Worm (Caenorhabditis elegans) whole organism, L1 larva: ENCODE results near the gene C24D10.2.

ENCODE experiments used
- C04F5.9 ChIP-seq: sonication (generic microtip); optimal IDR thresholded peaks from 2 replicates; lab custom pipeline; 2016; ENCODE audit warnings: missing genetic modification characterization, missing compliant biosample characterization
- C16A3.4 ChIP-seq: fragments of 150-350 bp; optimal IDR thresholded peaks from 2 replicates; lab custom pipeline; 2014; ENCODE audit warnings: missing biosample characterization, missing genetic modification characterization
- C34B4.2 ChIP-seq: sonication (generic microtip); optimal IDR thresholded peaks from 2 replicates; lab custom pipeline; 2017; ENCODE audit warnings: mild to moderate bottlenecking, missing genetic modification characterization, missing compliant biosample characterization
- F16B12.6 ChIP-seq: fragments of 150-350 bp; optimal IDR thresholded peaks from 2 replicates; lab custom pipeline; 2014; ENCODE audit warnings: missing biosample characterization, missing genetic modification characterization
- Y116A8C.19 ChIP-seq: sonication (generic microtip); optimal IDR thresholded peaks from 2 replicates; lab custom pipeline; 2016; ENCODE audit warnings: missing compliant biosample characterization, missing genetic modification characterization, borderline replicate concordance
- aha-1 ChIP-seq: fragments of 150-350 bp; optimal IDR thresholded peaks from 2 replicates; lab custom pipeline; 2014; ENCODE audit warnings: missing biosample characterization, missing genetic modification characterization
- ama-1 ChIP-seq: fragments of 150-350 bp; optimal IDR thresholded peaks from 2 replicates; lab custom pipeline; 2014
- ceh-90 ChIP-seq: sonication (generic microtip); optimal IDR thresholded peaks from 2 replicates; lab custom pipeline; 2016; ENCODE audit warnings: missing genetic modification characterization, missing compliant biosample characterization
- ces-1 ChIP-seq: fragments of 150-350 bp; optimal IDR thresholded peaks from 2 replicates; lab custom pipeline; 2014; ENCODE audit warnings: missing biosample characterization, missing genetic modification reagents, missing genetic modification characterization
- dpl-1 ChIP-seq, 3 experiments: fragments of 150-350 bp in 2 of 3; sonication (generic microtip) in 1 of 3; optimal IDR thresholded peaks; 2 replicates each; lab custom pipeline; 2014 to 2017; ENCODE audit warnings: missing biosample characterization in 3 of 3, missing genetic modification characterization in 3 of 3, missing genetic modification reagents in 3 of 3
- dsc-1 ChIP-seq: sonication (generic microtip); optimal IDR thresholded peaks from 2 replicates; lab custom pipeline; 2016; ENCODE audit warnings: mild to moderate bottlenecking, missing genetic modification characterization, missing compliant biosample characterization
- efl-3 ChIP-seq: fragments of 200-800 bp; sonication (Bioruptor generic); optimal IDR thresholded peaks from 2 replicates; lab custom pipeline; 2018; ENCODE audit warnings: mild to moderate bottlenecking, missing genetic modification characterization, missing compliant biosample characterization
- egl-13 ChIP-seq: sonication (generic microtip); optimal IDR thresholded peaks from 2 replicates; lab custom pipeline; 2016; ENCODE audit warnings: missing genotype, missing genetic modification reagents, missing genetic modification characterization, missing compliant biosample characterization
- elt-3 ChIP-seq, 6 experiments: fragments of 150-350 bp in 1 of 6; sonication (generic microtip); optimal IDR thresholded peaks; 2 replicates each; lab custom pipeline; 2017 to 2018; ENCODE audit warnings: missing biosample characterization in 6 of 6, missing genetic modification characterization in 6 of 6, inconsistent platforms in 1 of 6
- fkh-10 ChIP-seq: sonication (generic microtip); optimal IDR thresholded peaks from 2 replicates; lab custom pipeline; 2017; ENCODE audit warnings: missing biosample characterization, missing genetic modification reagents, missing genetic modification characterization
- fkh-4 ChIP-seq: sonication (generic microtip); optimal IDR thresholded peaks from 2 replicates; lab custom pipeline; 2016; ENCODE audit warnings: missing compliant biosample characterization, missing genetic modification characterization, borderline replicate concordance
- hlh-4 ChIP-seq: sonication (generic microtip); optimal IDR thresholded peaks from 2 replicates; lab custom pipeline; 2016; ENCODE audit warnings: mild to moderate bottlenecking, missing genetic modification characterization, missing compliant biosample characterization
- irx-1 ChIP-seq: sonication (generic microtip); optimal IDR thresholded peaks from 2 replicates; lab custom pipeline; 2016; ENCODE audit warnings: missing genetic modification characterization, missing compliant biosample characterization
- jun-1 ChIP-seq: fragments of 150-350 bp; optimal IDR thresholded peaks from 2 replicates; lab custom pipeline; 2014; ENCODE audit warnings: missing biosample characterization, missing genetic modification reagents, missing genetic modification characterization
- lin-15B ChIP-seq: fragments of 150-350 bp; sonication (generic microtip); optimal IDR thresholded peaks from 3 replicates; lab custom pipeline; 2014; ENCODE audit warnings: missing biosample characterization, missing genetic modification characterization
- lin-35 ChIP-seq, 2 experiments: fragments of 150-350 bp; optimal IDR thresholded peaks; 2 replicates each; lab custom pipeline; 2014; ENCODE audit warnings: missing biosample characterization in 2 of 2, missing genetic modification characterization in 2 of 2, missing genetic modification reagents in 2 of 2
- lin-39 ChIP-seq: fragments of 150-350 bp; optimal IDR thresholded peaks from 2 replicates; lab custom pipeline; 2014; ENCODE audit warnings: missing biosample characterization, missing genetic modification reagents, missing genetic modification characterization
- lsy-2 ChIP-seq, 2 experiments: fragments of 150-350 bp; optimal IDR thresholded peaks; 2 replicates each; lab custom pipeline; 2014; ENCODE audit warnings: missing biosample characterization in 2 of 2, missing genetic modification characterization in 2 of 2
- mdl-1 ChIP-seq, 2 experiments: fragments of 150-350 bp; optimal IDR thresholded peaks; 2 replicates each; lab custom pipeline; 2014 to 2017; ENCODE audit warnings: missing biosample characterization in 2 of 2, missing genetic modification characterization in 2 of 2, inconsistent platforms in 1 of 2
- mef-2 ChIP-seq: fragments of 150-350 bp; optimal IDR thresholded peaks from 2 replicates; lab custom pipeline; 2014; ENCODE audit warnings: missing biosample characterization, missing genetic modification characterization
- mep-1 ChIP-seq: fragments of 150-350 bp; optimal IDR thresholded peaks from 2 replicates; lab custom pipeline; 2014; ENCODE audit warnings: missing biosample characterization, missing genetic modification characterization
- nhr-12 ChIP-seq: sonication (generic microtip); optimal IDR thresholded peaks from 2 replicates; lab custom pipeline; 2017; ENCODE audit warnings: missing biosample characterization, missing genetic modification characterization
- nhr-19 ChIP-seq: fragments of 200-800 bp; sonication (Bioruptor generic); conservative IDR thresholded peaks from 2 replicates; pipeline ENCODE4 v1.3.6; 2022; ENCODE audit warnings: missing genetic modification characterization, missing compliant biosample characterization
- nhr-20 ChIP-seq: sonication (generic microtip); optimal IDR thresholded peaks from 2 replicates; lab custom pipeline; 2016; ENCODE audit warnings: mild to moderate bottlenecking, missing genetic modification characterization, missing compliant biosample characterization
- nhr-237 ChIP-seq: fragments of 150-350 bp; optimal IDR thresholded peaks from 2 replicates; lab custom pipeline; 2014; ENCODE audit warnings: missing biosample characterization, missing genetic modification characterization
- nhr-47 ChIP-seq: sonication (generic microtip); optimal IDR thresholded peaks from 2 replicates; lab custom pipeline; 2016; ENCODE audit warnings: mild to moderate bottlenecking, missing genetic modification characterization, moderate library complexity, missing compliant biosample characterization
- nhr-71 ChIP-seq: sonication (generic microtip); optimal IDR thresholded peaks from 2 replicates; lab custom pipeline; 2016; ENCODE audit warnings: mild to moderate bottlenecking, missing genetic modification characterization, moderate library complexity, missing compliant biosample characterization
- nhr-90 ChIP-seq: sonication (generic microtip); optimal IDR thresholded peaks from 2 replicates; lab custom pipeline; 2016; ENCODE audit warnings: mild to moderate bottlenecking, missing genetic modification characterization, missing compliant biosample characterization; ENCODE audit not compliant: poor library complexity
- pag-3 ChIP-seq: sonication (generic microtip); optimal IDR thresholded peaks from 2 replicates; lab custom pipeline; 2017; ENCODE audit warnings: missing genetic modification characterization, mild to moderate bottlenecking, missing compliant biosample characterization, antibody characterized with exemption, borderline replicate concordance; ENCODE audit not compliant: insufficient read depth
- pax-3 ChIP-seq: fragments of 200-800 bp; sonication (Bioruptor generic); optimal IDR thresholded peaks from 2 replicates; lab custom pipeline; 2018; ENCODE audit warnings: mild to moderate bottlenecking, missing genetic modification characterization, moderate library complexity, missing compliant biosample characterization
- pqm-1 ChIP-seq: sonication (generic microtip); optimal IDR thresholded peaks from 3 replicates; lab custom pipeline; 2017; ENCODE audit warnings: missing biosample characterization, missing genetic modification characterization
- rnt-1 ChIP-seq: sonication (generic microtip); optimal IDR thresholded peaks from 2 replicates; lab custom pipeline; 2016; ENCODE audit warnings: mild to moderate bottlenecking, missing genetic modification characterization, moderate library complexity, missing compliant biosample characterization
- skn-1 ChIP-seq: fragments of 150-350 bp; optimal IDR thresholded peaks from 2 replicates; lab custom pipeline; 2014; ENCODE audit warnings: missing biosample characterization, missing genetic modification characterization
- snpc-4 ChIP-seq: fragments of 150-350 bp; optimal IDR thresholded peaks from 2 replicates; lab custom pipeline; 2014; ENCODE audit warnings: missing biosample characterization, missing genetic modification characterization
- snu-23 ChIP-seq: sonication (generic microtip); optimal IDR thresholded peaks from 2 replicates; lab custom pipeline; 2016; ENCODE audit warnings: missing genetic modification characterization, missing compliant biosample characterization
- sptf-1 ChIP-seq: fragments of 150-350 bp; optimal IDR thresholded peaks from 2 replicates; lab custom pipeline; 2014; ENCODE audit warnings: missing biosample characterization, missing genetic modification characterization
- sup-37 ChIP-seq: fragments of 200-800 bp; sonication (Bioruptor generic); optimal IDR thresholded peaks from 2 replicates; lab custom pipeline; 2018; ENCODE audit warnings: mild to moderate bottlenecking, missing genetic modification characterization, missing compliant biosample characterization
- swsn-7 ChIP-seq: sonication (generic microtip); optimal IDR thresholded peaks from 2 replicates; lab custom pipeline; 2016; ENCODE audit warnings: missing genetic modification characterization, missing compliant biosample characterization
- tlp-1 ChIP-seq: fragments of 150-350 bp; optimal IDR thresholded peaks from 2 replicates; lab custom pipeline; 2014; ENCODE audit warnings: missing biosample characterization, missing genetic modification characterization
- unc-30 ChIP-seq: sonication (generic microtip); optimal IDR thresholded peaks from 2 replicates; lab custom pipeline; 2017; ENCODE audit warnings: missing biosample characterization, missing genetic modification characterization
- unc-86 ChIP-seq: sonication (generic microtip); optimal IDR thresholded peaks from 2 replicates; lab custom pipeline; 2016; ENCODE audit warnings: missing genetic modification characterization, missing compliant biosample characterization
- unc-98 ChIP-seq: fragments of 200-800 bp; sonication (Bioruptor generic); IDR thresholded peaks from 2 replicates; pipeline ENCODE4 v1.3.6; 2022; ENCODE audit warnings: missing genetic modification characterization, missing compliant biosample characterization
- vab-15 ChIP-seq: sonication (generic microtip); optimal IDR thresholded peaks from 2 replicates; lab custom pipeline; 2017; ENCODE audit warnings: missing genotype, mild to moderate bottlenecking, missing genetic modification characterization, missing compliant biosample characterization
- zag-1 ChIP-seq: fragments of 150-350 bp; optimal IDR thresholded peaks from 2 replicates; lab custom pipeline; 2014; ENCODE audit warnings: missing biosample characterization, missing genetic modification characterization

C24D10.2 gene

DNA sequence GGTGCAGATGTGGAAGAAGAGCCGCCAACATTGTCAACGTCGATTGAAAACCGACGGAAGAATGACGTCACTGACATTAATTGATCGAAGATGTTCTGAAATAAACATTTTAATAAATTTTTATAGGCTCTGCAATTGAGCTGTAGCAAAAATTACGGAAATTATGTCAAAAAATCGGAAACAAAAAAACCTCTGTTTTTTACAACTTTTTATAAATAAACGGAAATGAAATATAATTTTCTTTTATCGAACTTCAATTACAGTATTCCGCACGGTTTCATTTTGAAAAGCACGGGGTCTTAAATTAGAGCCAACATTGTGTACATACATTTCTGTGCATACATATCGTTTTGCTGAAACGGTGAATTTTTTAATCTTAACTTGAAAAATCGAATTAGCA is 10.7 kb upstream of the C24D10.2 start, which contains the start of gene soc-2:
Gene soc-2, minus strand, starts transcription at position 101 of the 400 bp plus-strand sequence.
- TF ChIP-seq fkh-4 (tag; lab: Kevin White, UChicago): no peak
- peak; percentile 0 for TF ChIP-seq dsc-1 (tag; lab: Kevin White, UChicago)
- no peak for TF ChIP-seq zag-1 (tag; lab: Kevin White, UChicago)
- no peak for TF ChIP-seq pag-3 (tag; lab: Kevin White, UChicago)
- TF ChIP-seq nhr-237 (tag; lab: Kevin White, UChicago): no peak

DNA sequence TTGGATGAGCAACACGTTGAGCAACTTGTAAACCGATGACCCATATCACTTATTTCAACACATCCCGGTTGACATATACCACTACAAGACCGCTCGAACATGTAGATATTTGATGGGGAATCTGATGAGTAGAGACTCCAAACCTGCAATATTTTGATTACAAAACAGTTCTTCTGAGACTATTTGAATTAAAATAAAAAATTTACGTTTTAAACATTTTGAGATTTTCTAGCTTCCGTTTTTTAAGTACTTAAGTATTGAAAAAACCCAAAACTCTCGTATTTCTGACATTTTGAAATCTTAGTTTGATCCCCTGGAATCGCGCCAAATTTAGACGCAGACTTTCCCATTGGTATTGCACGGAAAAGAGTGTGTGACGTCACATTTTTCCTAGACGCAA is 5.9 kb upstream of the C24D10.2 start, which contains the start of gene C24D10.49:
Gene C24D10.49, minus strand, starts transcription at position 101 of the 400 bp plus-strand sequence.
- TF ChIP-seq mef-2 (tag; lab: Kevin White, UChicago) (no peak), C34B4.2 (no peak), snu-23 (GFP tag; lab: Kevin White, UChicago) (no peak), egl-13 (tag; lab: Kevin White, UChicago) (no peak), C16A3.4 (tag; lab: Kevin White, UChicago) (no peak), lsy-2 (tag; optimal IDR thresholded peaks at IDR 0.05; lab: Kevin White, UChicago) (no peak), unc-30 (tag; lab: Kevin White, UChicago) (no peak), fkh-10 (GFP tag; lab: Kevin White, UChicago) (no peak), dpl-1 (GFP tag; optimal IDR thresholded peaks at IDR 0.05; lab: Kevin White, UChicago) (no peak), nhr-12 (tag; lab: Kevin White, UChicago) (no peak), Y116A8C.19 (tag; lab: Kevin White, UChicago) (no peak), pqm-1 (tag; lab: Kevin White, UChicago) (no peak), zag-1 (tag; lab: Kevin White, UChicago) (no peak), ceh-90 (tag; lab: Kevin White, UChicago) (no peak), nhr-71 (tag; lab: Kevin White, UChicago) (no peak), aha-1 (tag; lab: Kevin White, UChicago) (no peak)

DNA sequence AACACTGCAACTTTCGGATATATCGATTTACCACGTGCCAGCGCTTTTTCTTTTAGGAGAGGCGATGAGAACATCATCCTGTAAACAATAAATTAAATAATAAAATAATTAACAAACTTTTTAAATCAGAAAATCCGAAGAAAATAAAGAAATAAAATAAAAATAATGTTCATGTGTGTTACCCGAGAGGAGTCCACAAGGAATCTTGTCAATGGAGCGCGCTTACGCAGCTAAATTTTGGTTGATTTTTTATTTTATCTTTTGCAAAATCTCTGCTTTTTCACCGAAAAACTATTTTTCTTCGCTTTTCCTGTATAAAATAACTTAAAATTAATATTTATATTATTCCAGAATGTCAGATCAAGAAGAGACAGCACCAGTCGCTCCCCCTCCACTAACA is 3.0 kb upstream of the C24D10.2 start, which contains the start of the genes C24D10.6 and C24D10.4:
Gene C24D10.6, minus strand, starts transcription at position 78 of the 400 bp plus-strand sequence.
Gene C24D10.4, plus strand, starts transcription at position 352 of the 400 bp plus-strand sequence.
- peak; percentile 8 for TF ChIP-seq unc-86
- TF ChIP-seq dpl-1 (GFP tag; optimal IDR thresholded peaks at IDR 0.05; lab: Kevin White, UChicago): peak; percentile 51 to 71 (median 65)
- TF ChIP-seq efl-3 (GFP tag; lab: Kevin White, UChicago): no peak
- TF ChIP-seq swsn-7 (tag; lab: Kevin White, UChicago): peak; percentile 60
- TF ChIP-seq nhr-19 (GFP tag; lab: Robert Waterston, UW): peak; percentile 33
- TF ChIP-seq vab-15 (tag; lab: Kevin White, UChicago): no peak
- TF ChIP-seq elt-3 (tag; optimal IDR thresholded peaks at IDR 0.05; lab: Kevin White, UChicago): peak in 1 of 6 experiments; percentile 35
- peak; percentile 39 for TF ChIP-seq lin-39 (tag; lab: Kevin White, UChicago)
- peak; percentile 32 for TF ChIP-seq nhr-90 (tag; lab: Kevin White, UChicago)
- TF ChIP-seq nhr-20 (tag; lab: Kevin White, UChicago): peak; percentile 61
- TF ChIP-seq skn-1 (tag; lab: Kevin White, UChicago): peak; percentile 77
- TF ChIP-seq jun-1 (tag; lab: Kevin White, UChicago): no peak
- TF ChIP-seq pax-3 (tag; lab: Kevin White, UChicago): no peak
- peak in 1 of 2 experiments; percentile 29 for TF ChIP-seq mdl-1 (tag; optimal IDR thresholded peaks at IDR 0.05; lab: Kevin White, UChicago)
- TF ChIP-seq F16B12.6 (tag; lab: Kevin White, UChicago): peak; percentile 32
- peak; percentile 64 for TF ChIP-seq rnt-1 (tag; lab: Kevin White, UChicago)
- peak; percentile 69 to 77 for TF ChIP-seq lsy-2 (tag; optimal IDR thresholded peaks at IDR 0.05; lab: Kevin White, UChicago)
- peak; percentile 15 for TF ChIP-seq C04F5.9
- no peak for TF ChIP-seq tlp-1 (tag; lab: Kevin White, UChicago)
- no peak for TF ChIP-seq sup-37 (GFP tag; lab: Kevin White, UChicago)
- TF ChIP-seq ces-1 (GFP tag; lab: Kevin White, UChicago): no peak
- TF ChIP-seq aha-1 (tag; lab: Kevin White, UChicago): no peak
- no peak for TF ChIP-seq sptf-1 (tag; lab: Kevin White, UChicago)
- TF ChIP-seq snpc-4: peak; percentile 17
- peak; percentile 70 for TF ChIP-seq mep-1 (tag; lab: Kevin White, UChicago)
- peak; percentile 72 for TF ChIP-seq lin-15B
- TF ChIP-seq hlh-4 (tag; lab: Kevin White, UChicago): no peak
- TF ChIP-seq irx-1 (tag; lab: Kevin White, UChicago): peak; percentile 63
- no peak for TF ChIP-seq ama-1 (lab: Kevin White, UChicago)
- peak; percentile 62 to 69 for TF ChIP-seq lin-35 (GFP tag; optimal IDR thresholded peaks at IDR 0.05; lab: Kevin White, UChicago)
- TF ChIP-seq unc-98 (GFP tag; lab: Robert Waterston, UW): no peak
- TF ChIP-seq nhr-47: peak; percentile 62
- TF ChIP-seq fkh-10 (GFP tag; lab: Kevin White, UChicago): no peak
- no peak for TF ChIP-seq nhr-12 (tag; lab: Kevin White, UChicago)
